Worm (Caenorhabditis elegans): ENCODE data around the gene F17C11.26.

Gene F17C11.26

DNA sequence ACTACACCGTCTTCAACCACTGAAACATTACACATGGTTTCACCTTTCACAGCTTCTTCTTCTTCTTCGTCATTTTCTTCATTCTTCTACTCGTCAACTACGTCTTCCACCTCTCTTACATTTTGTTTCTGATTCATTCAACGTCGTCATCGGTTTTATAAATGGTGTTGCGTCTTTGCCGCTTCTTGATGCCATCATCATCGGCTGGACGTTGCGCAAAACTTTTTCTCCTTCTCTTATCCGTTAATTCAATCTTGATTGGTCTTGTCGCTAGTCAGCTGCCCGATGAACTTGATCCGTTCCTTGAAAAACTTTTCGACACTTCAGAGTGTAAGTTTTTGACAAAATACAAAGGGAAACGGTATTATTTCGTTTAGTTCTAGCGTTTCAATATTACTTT is 42.6 kb upstream of the F17C11.26 start:
- TF ChIP-seq D1046.2 (GFP tag; IDR thresholded peaks at IDR 0.05), result no peak
- TF ChIP-seq dve-1 (tag; optimal IDR thresholded peaks at IDR 0.05; ENCODE audit: insufficient read depth), result no peak
- no peak for TF ChIP-seq nhr-48 (tag; optimal IDR thresholded peaks at IDR 0.05)
- peak in 1 of 2 experiments; percentile 29 for TF ChIP-seq unc-62 (GFP tag; optimal IDR thresholded peaks at IDR 0.05 in 1 of 2)
- TF ChIP-seq unc-62 (tag; optimal IDR thresholded peaks at IDR 0.05), result no peak

DNA sequence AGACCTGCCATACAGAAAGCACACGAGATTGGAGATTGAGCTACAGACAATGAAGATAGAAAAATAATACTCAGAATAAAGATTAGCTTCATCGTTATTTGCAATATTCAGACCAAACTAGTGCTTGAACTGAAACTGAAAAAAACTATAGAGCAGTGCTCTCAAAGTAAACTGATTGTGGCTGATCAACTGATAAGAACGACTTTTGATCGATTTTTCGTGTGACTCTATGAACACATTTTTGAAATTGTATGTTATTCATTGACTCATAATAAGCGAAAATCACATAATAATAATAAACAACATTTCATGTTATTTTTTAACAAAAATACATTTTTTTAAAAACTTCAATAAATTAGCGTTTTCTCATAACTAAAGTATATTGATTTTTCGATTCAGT is 40.1 kb upstream of the F17C11.26 start, which contains the start of gene spp-16:
TSS of gene spp-16 (minus strand) at position 179 of the 400 bp plus-strand sequence.
- TF ChIP-seq ceh-20 (GFP tag; IDR thresholded peaks at IDR 0.05) (no peak), pqm-1 (tag; optimal IDR thresholded peaks at IDR 0.05) (peak; percentile 53), dve-1 (tag; optimal IDR thresholded peaks at IDR 0.05; ENCODE audit: insufficient read depth) (peak; percentile 16), nhr-28 (tag; optimal IDR thresholded peaks at IDR 0.05) (peak; percentile 44)

DNA sequence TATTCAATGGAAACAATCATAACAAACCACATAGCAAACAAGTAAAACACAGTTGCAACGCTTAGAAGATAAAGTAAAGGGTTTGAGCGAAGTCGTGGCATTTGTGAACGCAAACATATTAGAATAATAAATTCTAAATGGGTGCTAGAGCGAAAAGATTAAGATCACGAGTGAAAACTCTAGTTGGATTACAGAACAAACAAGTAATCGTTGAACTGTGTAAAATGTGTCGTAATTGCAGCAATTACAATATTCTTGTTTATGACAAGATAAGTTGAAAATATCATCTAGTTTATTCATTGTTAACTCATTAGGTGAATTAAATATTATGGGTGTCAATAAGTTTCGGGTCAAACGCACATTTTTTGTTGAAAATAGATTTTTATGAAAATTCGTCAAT is 38.6 kb upstream of the F17C11.26 start, which contains the start of gene F32D8.8:
TSS of gene F32D8.8 (minus strand) at position 101 of the 400 bp plus-strand sequence.
- TF ChIP-seq duxl-1 (tag; optimal IDR thresholded peaks at IDR 0.05; ENCODE audit: poor library complexity) (no peak), dve-1 (tag; optimal IDR thresholded peaks at IDR 0.05; ENCODE audit: insufficient read depth) (no peak), mep-1 (tag; optimal IDR thresholded peaks at IDR 0.05) (no peak), dmd-6 (GFP tag; IDR thresholded peaks at IDR 0.05) (no peak)

DNA sequence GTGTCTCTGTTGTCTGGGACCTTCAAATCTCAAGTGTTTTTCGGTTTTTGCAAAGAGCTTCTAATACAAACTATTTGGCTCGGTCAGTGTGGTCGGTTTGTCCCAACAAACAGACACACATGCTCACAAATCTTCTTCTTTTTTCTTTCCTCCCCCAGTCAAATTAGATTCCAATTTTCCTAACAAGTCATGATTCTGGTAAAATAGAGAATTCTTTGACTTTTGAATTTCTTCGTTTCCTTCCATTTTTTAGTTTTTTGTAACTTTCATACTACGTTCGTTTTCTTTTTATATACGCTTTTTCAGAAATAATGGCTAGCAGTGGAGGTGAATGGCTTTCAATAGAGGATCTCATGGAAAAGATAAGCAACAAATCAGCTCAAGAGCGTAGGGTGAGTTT is 37.5 kb upstream of the F17C11.26 start, which contains the start of gene F32D8.15:
TSS of gene F32D8.15 (plus strand) at position 301 of the 400 bp plus-strand sequence.
- TF ChIP-seq F44E2.7 (GFP tag; IDR thresholded peaks at IDR 0.05) (no peak), gei-8 (GFP tag; optimal IDR thresholded peaks at IDR 0.05) (no peak), mep-1 (tag; optimal IDR thresholded peaks at IDR 0.05) (no peak), ceh-82 (tag; optimal IDR thresholded peaks at IDR 0.05) (no peak), nhr-25 (tag; optimal IDR thresholded peaks at IDR 0.05; ENCODE audit: borderline replicate concordance, insufficient read depth) (no peak), attf-4 (tag; optimal IDR thresholded peaks at IDR 0.05) (no peak), nhr-76 (tag; optimal IDR thresholded peaks at IDR 0.05) (no peak), F10B5.3 (tag; optimal IDR thresholded peaks at IDR 0.05) (no peak), lir-3 (tag; optimal IDR thresholded peaks at IDR 0.05) (no peak), set-16 (GFP tag; IDR thresholded peaks at IDR 0.05) (no peak), snpc-1.2 (GFP tag; IDR thresholded peaks at IDR 0.05) (no peak), nhr-48 (tag; optimal IDR thresholded peaks at IDR 0.05) (no peak), nhr-28 (tag; optimal IDR thresholded peaks at IDR 0.05) (no peak), Y75B8A.6 (GFP tag; IDR thresholded peaks at IDR 0.05) (no peak), ceh-44 (GFP tag; IDR thresholded peaks at IDR 0.05) (no peak), unc-39 (tag; optimal IDR thresholded peaks at IDR 0.05) (no peak), hmg-1.1 (GFP tag; IDR thresholded peaks at IDR 0.05) (no peak), ZK337.2 (GFP tag; IDR thresholded peaks at IDR 0.05) (no peak), mdt-29 (GFP tag; IDR thresholded peaks at IDR 0.05) (no peak), mdl-1 (tag; optimal IDR thresholded peaks at IDR 0.05) (no peak)

DNA sequence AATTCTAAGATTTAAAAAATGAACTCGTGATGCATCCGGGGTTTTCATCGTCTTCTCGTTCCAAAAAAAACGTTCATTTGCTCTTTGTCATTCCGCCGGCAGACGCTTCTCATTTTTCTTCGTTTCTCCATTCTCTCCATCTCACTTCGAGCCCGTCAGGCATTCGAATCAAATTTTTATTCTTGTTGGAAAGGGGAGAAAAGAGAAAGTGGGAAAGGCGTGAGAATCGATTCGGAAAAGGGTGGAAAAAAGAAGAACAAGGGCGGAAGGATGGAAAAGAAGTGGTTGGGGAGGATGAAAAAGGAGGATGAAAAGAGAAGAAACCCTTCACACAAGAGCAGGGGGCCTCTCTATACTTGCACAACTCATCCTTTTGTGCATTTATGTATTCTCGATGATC is 36.5 kb upstream of the F17C11.26 start:
- TF ChIP-seq zip-2 (tag; optimal IDR thresholded peaks at IDR 0.05) (no peak), lsy-2 (tag; optimal IDR thresholded peaks at IDR 0.05) (peak in 1 of 2 experiments; percentile 3), dmd-6 (GFP tag; IDR thresholded peaks at IDR 0.05) (0 out of 2 replicates have a peak, but pooled peaks have one; percentile 10), fkh-10 (GFP tag; optimal IDR thresholded peaks at IDR 0.05) (peak; percentile 71), aha-1 (tag) (peak; percentile 87), ctbp-1 (GFP tag; IDR thresholded peaks at IDR 0.05) (0 out of 2 replicates have a peak, but pooled peaks have one; percentile 43), dmd-9 (GFP tag; IDR thresholded peaks at IDR 0.05) (no peak), rbr-2 (tag; optimal IDR thresholded peaks at IDR 0.05) (peak; percentile 34), F44E2.7 (GFP tag; IDR thresholded peaks at IDR 0.05) (no peak), lir-3 (tag; optimal IDR thresholded peaks at IDR 0.05) (no peak), ZK546.5 (tag; optimal IDR thresholded peaks at IDR 0.05) (no peak), hmg-1.1 (GFP tag; IDR thresholded peaks at IDR 0.05) (0 out of 2 replicates have a peak, but pooled peaks have one; percentile 21), mep-1 (tag; optimal IDR thresholded peaks at IDR 0.05) (peak; percentile 32), mdl-1 (tag; optimal IDR thresholded peaks at IDR 0.05) (peak in 1 of 2 experiments; percentile 8), sdz-12 (GFP tag; optimal IDR thresholded peaks at IDR 0.05) (no peak), ceh-20 (GFP tag; IDR thresholded peaks at IDR 0.05) (0 out of 2 replicates have a peak, but pooled peaks have one; percentile 12), unc-62 (GFP tag; optimal IDR thresholded peaks at IDR 0.05 in 1 of 2) (peak in 1 of 2 experiments; percentile 65), unc-62 (tag; optimal IDR thresholded peaks at IDR 0.05) (no peak), hlh-30 (tag; optimal IDR thresholded peaks at IDR 0.05; ENCODE audit: insufficient read depth) (peak; percentile 13)

Data from whole organism, L4 larva.